Worm (Caenorhabditis elegans) whole organism, mixed stage, embryonic: Measurements from ENCODE around the gene fipr-4.

Source experiments
- M03D4.4 ChIP-seq: sonication (generic microtip); optimal IDR thresholded peaks from 2 replicates; lab custom pipeline; 2017; ENCODE audit warnings: mild to moderate bottlenecking, missing genetic modification characterization, missing compliant biosample characterization
- bed-3 ChIP-seq: fragments of 200-800 bp; sonication (Bioruptor generic); optimal IDR thresholded peaks from 3 replicates; lab custom pipeline; 2018; ENCODE audit warnings: mild to moderate bottlenecking, missing genetic modification characterization, moderate library complexity, missing compliant biosample characterization
- blmp-1 ChIP-seq: fragments of 150-350 bp; optimal IDR thresholded peaks from 2 replicates; lab custom pipeline; 2014; ENCODE audit warnings: missing biosample characterization, missing genetic modification characterization
- ceh-39 ChIP-seq: fragments of 150-350 bp; optimal IDR thresholded peaks from 2 replicates; lab custom pipeline; 2014; ENCODE audit warnings: missing biosample characterization, missing genetic modification characterization
- ceh-83 ChIP-seq: fragments of 200-800 bp; sonication (Bioruptor generic); optimal IDR thresholded peaks from 2 replicates; lab custom pipeline; 2018; ENCODE audit warnings: mild to moderate bottlenecking, missing genetic modification characterization, missing compliant biosample characterization
- ces-1 ChIP-seq: fragments of 150-350 bp; optimal IDR thresholded peaks from 2 replicates; lab custom pipeline; 2014; ENCODE audit warnings: missing biosample characterization, missing genetic modification reagents, missing genetic modification characterization
- cnd-1 ChIP-seq: fragments of 200-800 bp; sonication (Bioruptor generic); optimal IDR thresholded peaks from 2 replicates; lab custom pipeline; 2018; ENCODE audit warnings: mild to moderate bottlenecking, missing genetic modification characterization, missing compliant biosample characterization
- drap-1 ChIP-seq: fragments of 200-800 bp; sonication (Bioruptor generic); optimal IDR thresholded peaks from 3 replicates; lab custom pipeline; 2018; ENCODE audit warnings: mild to moderate bottlenecking, missing genetic modification characterization, missing compliant biosample characterization
- elt-1 ChIP-seq: sonication (generic microtip); optimal IDR thresholded peaks from 2 replicates; lab custom pipeline; 2017; ENCODE audit warnings: missing genetic modification characterization, mild to moderate bottlenecking, missing compliant biosample characterization, antibody characterized with exemption, moderate library complexity, borderline replicate concordance; ENCODE audit not compliant: insufficient read depth
- elt-3 ChIP-seq: fragments of 150-350 bp; optimal IDR thresholded peaks from 2 replicates; lab custom pipeline; 2014; ENCODE audit warnings: missing biosample characterization, missing genetic modification characterization
- flh-1 ChIP-seq: fragments of 200-800 bp; sonication (Bioruptor generic); optimal IDR thresholded peaks from 2 replicates; lab custom pipeline; 2018; ENCODE audit warnings: mild to moderate bottlenecking, missing genetic modification characterization, moderate library complexity, missing compliant biosample characterization
- ham-2 ChIP-seq: fragments of 200-800 bp; sonication (Bioruptor generic); optimal IDR thresholded peaks from 2 replicates; lab custom pipeline; 2018; ENCODE audit warnings: mild to moderate bottlenecking, missing genetic modification characterization, missing compliant biosample characterization
- hlh-1 ChIP-seq: fragments of 150-350 bp; optimal IDR thresholded peaks from 2 replicates; lab custom pipeline; 2014; ENCODE audit warnings: missing biosample characterization, missing genetic modification reagents, missing genetic modification characterization
- lin-13 ChIP-seq: fragments of 150-350 bp; optimal IDR thresholded peaks from 2 replicates; lab custom pipeline; 2014; ENCODE audit warnings: missing biosample characterization, missing genetic modification characterization
- lin-32 ChIP-seq: fragments of 200-800 bp; sonication (Bioruptor generic); optimal IDR thresholded peaks from 2 replicates; lab custom pipeline; 2018; ENCODE audit warnings: mild to moderate bottlenecking, missing genetic modification characterization, missing compliant biosample characterization
- lsy-2 ChIP-seq: fragments of 150-350 bp; optimal IDR thresholded peaks from 2 replicates; lab custom pipeline; 2014; ENCODE audit warnings: missing biosample characterization, missing genetic modification characterization
- mab-5 ChIP-seq: fragments of 150-350 bp; optimal IDR thresholded peaks from 2 replicates; lab custom pipeline; 2014; ENCODE audit warnings: missing biosample characterization, missing genetic modification characterization
- mls-2 ChIP-seq: sonication (generic microtip); optimal IDR thresholded peaks from 2 replicates; lab custom pipeline; 2016; ENCODE audit warnings: mild to moderate bottlenecking, missing genetic modification characterization, moderate library complexity, missing compliant biosample characterization
- nhr-12 ChIP-seq: fragments of 150-350 bp; optimal IDR thresholded peaks from 2 replicates; lab custom pipeline; 2014; ENCODE audit warnings: missing biosample characterization, missing genetic modification characterization
- nhr-2 ChIP-seq: fragments of 150-350 bp; optimal IDR thresholded peaks from 2 replicates; lab custom pipeline; 2014; ENCODE audit warnings: missing biosample characterization, missing genetic modification characterization
- nhr-237 ChIP-seq: fragments of 150-350 bp; optimal IDR thresholded peaks from 2 replicates; lab custom pipeline; 2014; ENCODE audit warnings: missing biosample characterization, missing genetic modification characterization
- nhr-28 ChIP-seq: fragments of 150-350 bp; optimal IDR thresholded peaks from 2 replicates; lab custom pipeline; 2014; ENCODE audit warnings: missing biosample characterization, missing genetic modification characterization
- pha-4 ChIP-seq: fragments of 150-350 bp; optimal IDR thresholded peaks from 2 replicates; lab custom pipeline; 2018; ENCODE audit warnings: missing biosample characterization, missing genetic modification reagents, missing genetic modification characterization
- sem-2 ChIP-seq: fragments of 200-800 bp; sonication (Bioruptor generic); optimal IDR thresholded peaks from 2 replicates; lab custom pipeline; 2018; ENCODE audit warnings: mild to moderate bottlenecking, missing genetic modification characterization, missing compliant biosample characterization
- sptf-1 ChIP-seq: sonication (generic microtip); optimal IDR thresholded peaks from 2 replicates; lab custom pipeline; 2017; ENCODE audit warnings: mild to moderate bottlenecking, missing genetic modification characterization, moderate library complexity, missing compliant biosample characterization
- tbx-8 ChIP-seq: fragments of 200-800 bp; sonication (Bioruptor generic); optimal IDR thresholded peaks from 2 replicates; lab custom pipeline; 2018; ENCODE audit warnings: mild to moderate bottlenecking, missing genetic modification characterization, moderate library complexity, missing compliant biosample characterization
- unc-39 ChIP-seq: fragments of 150-350 bp; optimal IDR thresholded peaks from 2 replicates; lab custom pipeline; 2014; ENCODE audit warnings: missing biosample characterization, missing genetic modification characterization
- unc-62 ChIP-seq: fragments of 150-350 bp; optimal IDR thresholded peaks from 2 replicates; lab custom pipeline; 2014; ENCODE audit warnings: missing biosample characterization, missing genetic modification reagents, missing genetic modification characterization
- zip-8 ChIP-seq: fragments of 150-350 bp; optimal IDR thresholded peaks from 2 replicates; lab custom pipeline; 2014; ENCODE audit warnings: missing biosample characterization, missing genetic modification characterization
- ztf-11 ChIP-seq: fragments of 150-350 bp; optimal IDR thresholded peaks from 2 replicates; lab custom pipeline; 2014; ENCODE audit warnings: missing biosample characterization, missing genetic modification characterization

The fipr-4 gene

DNA sequence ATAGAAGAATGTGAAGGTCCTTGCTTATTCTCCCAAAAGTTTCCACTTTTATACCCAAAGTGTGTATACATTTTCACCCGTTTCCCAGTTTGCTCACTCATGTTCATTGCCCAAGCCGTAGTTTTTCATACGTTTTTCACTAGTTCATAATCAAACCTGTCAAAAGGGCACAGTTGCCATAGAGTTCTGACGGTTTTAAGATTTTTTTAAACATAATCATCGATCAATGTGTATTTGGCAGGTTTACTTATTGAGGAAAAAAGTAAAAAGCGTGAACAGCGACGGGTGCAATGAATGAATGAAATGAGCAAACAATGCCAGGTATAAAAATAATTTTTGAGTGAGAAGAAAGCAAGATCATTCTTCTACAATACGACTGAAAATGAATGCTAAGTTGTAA, 6.9 kb downstream of the fipr-4 start, which contains the start of the genes fipr-5 and fipr-9:
TSS of gene fipr-5 (minus strand) at position 101 of the 400 bp plus-strand sequence.
TSS of gene fipr-9 (plus strand) at position 346 of the 400 bp plus-strand sequence.
- TF ChIP-seq mls-2 = no peak
- TF ChIP-seq cnd-1 (tag; lab: Kevin White, UChicago) = no peak
- TF ChIP-seq bed-3 (GFP tag; lab: Kevin White, UChicago) = no peak
- no peak for TF ChIP-seq drap-1 (GFP tag; lab: Kevin White, UChicago)
- TF ChIP-seq unc-62 (GFP tag; lab: Kevin White, UChicago) = no peak
- TF ChIP-seq sptf-1 (tag; lab: Kevin White, UChicago) = no peak
- TF ChIP-seq pha-4 (tag; lab: Kevin White, UChicago) = no peak
- TF ChIP-seq blmp-1 (tag; lab: Kevin White, UChicago) = no peak
- no peak for TF ChIP-seq ztf-11 (tag; lab: Kevin White, UChicago)
- TF ChIP-seq nhr-28 (tag; lab: Kevin White, UChicago) = no peak
- TF ChIP-seq sem-2 (GFP tag; lab: Kevin White, UChicago) = no peak
- no peak for TF ChIP-seq nhr-12 (tag; lab: Kevin White, UChicago)
- no peak for TF ChIP-seq flh-1

DNA sequence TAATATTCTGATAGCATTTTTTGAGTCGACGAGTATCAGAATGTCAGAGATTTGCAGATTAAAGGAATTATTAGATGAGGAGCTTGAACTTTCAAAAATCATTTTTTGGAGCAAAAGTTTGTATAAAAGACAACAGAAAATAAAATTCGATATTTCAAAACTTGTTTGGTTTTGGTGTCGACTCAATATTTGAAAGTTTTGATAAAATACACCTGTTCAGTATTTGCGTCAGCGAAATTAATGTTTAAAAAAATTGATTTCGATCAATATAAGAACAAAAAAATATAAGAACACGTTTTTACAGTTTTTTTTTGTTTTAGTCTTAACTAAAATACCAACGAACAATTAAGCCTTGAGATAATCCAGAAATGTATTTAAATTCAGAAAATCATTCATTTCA, 7.7 kb downstream of the fipr-4 start, which contains the start of gene C12D8.13:
TSS of gene C12D8.13 (minus strand) at position 101 of the 400 bp plus-strand sequence.
- TF ChIP-seq lsy-2 (tag; lab: Kevin White, UChicago) (no peak), lin-32 (GFP tag; lab: Kevin White, UChicago) (no peak), sptf-1 (tag; lab: Kevin White, UChicago) (no peak), bed-3 (GFP tag; lab: Kevin White, UChicago) (no peak), pha-4 (tag; lab: Kevin White, UChicago) (no peak), nhr-2 (tag; lab: Kevin White, UChicago) (no peak)

- TF ChIP-seq sem-2 (GFP tag; lab: Kevin White, UChicago) (no peak), hlh-1 (tag; lab: Kevin White, UChicago) (no peak), ham-2 (GFP tag; lab: Kevin White, UChicago) (no peak), blmp-1 (tag; lab: Kevin White, UChicago) (no peak), bed-3 (GFP tag; lab: Kevin White, UChicago) (no peak), nhr-237 (tag; lab: Kevin White, UChicago) (no peak), ceh-39 (tag; lab: Kevin White, UChicago) (no peak), elt-3 (tag; lab: Kevin White, UChicago) (no peak), lin-13 (no peak), nhr-12 (tag; lab: Kevin White, UChicago) (no peak), ceh-83 (GFP tag; lab: Kevin White, UChicago) (no peak), elt-1 (tag; lab: Kevin White, UChicago) (no peak), lin-32 (GFP tag; lab: Kevin White, UChicago) (no peak), drap-1 (GFP tag; lab: Kevin White, UChicago) (no peak), nhr-2 (tag; lab: Kevin White, UChicago) (no peak), tbx-8 (no peak), M03D4.4 (no peak)
Observed at ce11 chrV:10216724-10217123, 11.5 kb downstream of the fipr-4 start, which contains the start of gene ZK856.14. Gene ZK856.14, plus strand, starts transcription at chrV:10217024.

ce11 chrV:10212627-10213026, 15.6 kb downstream of the fipr-4 start, which contains the start of gene hpo-40:
Gene hpo-40, plus strand, starts transcription at chrV:10212927.
- TF ChIP-seq ces-1 (GFP tag; lab: Kevin White, UChicago) (no peak), nhr-2 (tag; lab: Kevin White, UChicago) (no peak), lin-32 (GFP tag; lab: Kevin White, UChicago) (no peak), sptf-1 (tag; lab: Kevin White, UChicago) (no peak), pha-4 (tag; lab: Kevin White, UChicago) (no peak), blmp-1 (tag; lab: Kevin White, UChicago) (no peak), lin-13 (no peak), hlh-1 (tag; lab: Kevin White, UChicago) (no peak), flh-1 (no peak)

DNA sequence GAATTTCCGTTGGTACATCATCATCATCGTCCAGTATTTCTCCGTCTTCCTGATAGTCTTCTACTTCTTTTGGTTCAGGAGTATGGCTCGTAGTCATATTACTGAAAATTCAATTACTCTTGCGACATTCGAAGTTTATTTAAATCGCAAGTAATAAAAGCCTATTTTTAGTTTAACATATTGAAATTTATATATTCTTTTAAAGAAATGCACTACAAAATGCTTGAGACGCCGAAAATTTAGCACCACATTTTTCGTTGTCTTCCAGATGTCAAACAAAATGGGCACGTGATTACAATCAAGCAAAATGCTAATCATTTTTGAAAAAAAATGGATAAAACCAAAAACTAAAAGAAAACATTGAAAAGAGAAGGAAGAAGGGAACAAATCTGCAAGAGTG, 16.2 kb downstream of the fipr-4 start, which contains the start of gene zhit-3:
TSS of gene zhit-3 (minus strand) at position 101 of the 400 bp plus-strand sequence.
- TF ChIP-seq flh-1 (no peak), cnd-1 (tag; lab: Kevin White, UChicago) (no peak), nhr-28 (tag; lab: Kevin White, UChicago) (no peak), lin-32 (GFP tag; lab: Kevin White, UChicago) (no peak), nhr-2 (tag; lab: Kevin White, UChicago) (no peak), blmp-1 (tag; lab: Kevin White, UChicago) (no peak), zip-8 (no peak), tbx-8 (no peak), mab-5 (tag; lab: Kevin White, UChicago) (no peak), nhr-12 (tag; lab: Kevin White, UChicago) (no peak), drap-1 (GFP tag; lab: Kevin White, UChicago) (no peak), lsy-2 (tag; lab: Kevin White, UChicago) (no peak), pha-4 (tag; lab: Kevin White, UChicago) (no peak), M03D4.4 (no peak), nhr-237 (tag; lab: Kevin White, UChicago) (no peak), ceh-39 (tag; lab: Kevin White, UChicago) (no peak), unc-39 (no peak)
